Worm (Caenorhabditis elegans) whole organism, L3 larva: Measurements from ENCODE around the gene F35D2.1.

Experiments used
- ama-1 ChIP-seq: fragments of 150-350 bp; optimal IDR thresholded peaks from 2 replicates; lab custom pipeline; 2018
- ceh-16 ChIP-seq: sonication (generic microtip); optimal IDR thresholded peaks from 2 replicates; lab custom pipeline; 2017; ENCODE audit warnings: missing biosample characterization, missing genetic modification characterization
- ceh-82 ChIP-seq: fragments of 150-350 bp; optimal IDR thresholded peaks from 2 replicates; lab custom pipeline; 2014; ENCODE audit warnings: missing biosample characterization, missing genetic modification characterization
- daf-12 ChIP-seq: fragments of 150-350 bp; optimal IDR thresholded peaks from 2 replicates; lab custom pipeline; 2014; ENCODE audit warnings: missing biosample characterization, missing genetic modification reagents, missing genetic modification characterization
- egl-27 ChIP-seq: sonication (generic microtip); optimal IDR thresholded peaks from 4 replicates; lab custom pipeline; 2017; ENCODE audit warnings: missing biosample characterization, missing genetic modification reagents, missing genetic modification characterization
- nfya-1 ChIP-seq: sonication (generic microtip); optimal IDR thresholded peaks from 2 replicates; lab custom pipeline; 2017; ENCODE audit warnings: missing genetic modification characterization, mild to moderate bottlenecking, missing compliant biosample characterization, antibody characterized with exemption, moderate library complexity; ENCODE audit not compliant: insufficient read depth
- pqm-1 ChIP-seq: fragments of 150-350 bp; optimal IDR thresholded peaks from 2 replicates; lab custom pipeline; 2017; ENCODE audit warnings: missing biosample characterization, missing genetic modification characterization, inconsistent platforms
- skn-1 ChIP-seq: fragments of 150-350 bp; optimal IDR thresholded peaks from 2 replicates; lab custom pipeline; 2014; ENCODE audit warnings: missing biosample characterization, missing genetic modification characterization
- tbx-2 ChIP-seq: sonication (generic microtip); optimal IDR thresholded peaks from 2 replicates; lab custom pipeline; 2016; ENCODE audit warnings: mild to moderate bottlenecking, missing genetic modification characterization, missing compliant biosample characterization
- unc-39 ChIP-seq: sonication (generic microtip); optimal IDR thresholded peaks from 4 replicates; lab custom pipeline; 2017; ENCODE audit warnings: missing biosample characterization, missing genetic modification characterization
- zag-1 ChIP-seq: fragments of 150-350 bp; optimal IDR thresholded peaks from 2 replicates; lab custom pipeline; 2014; ENCODE audit warnings: missing biosample characterization, missing genetic modification characterization
- ztf-4 ChIP-seq: fragments of 150-350 bp; optimal IDR thresholded peaks from 2 replicates; lab custom pipeline; 2014; ENCODE audit warnings: missing biosample characterization, missing genetic modification characterization

ce11 chrII:7594812-7595211, 19.1 kb downstream of the F35D2.1 start, which contains the start of gene syd-1:
- no peak for TF ChIP-seq skn-1 (tag; lab: Kevin White, UChicago)
- TF ChIP-seq daf-12, result no peak
- TF ChIP-seq zag-1 (tag; lab: Kevin White, UChicago), result no peak
- no peak for TF ChIP-seq ceh-82 (tag; lab: Kevin White, UChicago)
- TF ChIP-seq pqm-1, result no peak
- TF ChIP-seq ceh-16, result no peak
- no peak for TF ChIP-seq tbx-2
- no peak for TF ChIP-seq ama-1 (lab: Kevin White, UChicago)
- no peak for TF ChIP-seq ztf-4 (tag; lab: Kevin White, UChicago)
- no peak for TF ChIP-seq nfya-1
- no peak for TF ChIP-seq egl-27 (tag; lab: Kevin White, UChicago)
- no peak for TF ChIP-seq unc-39 (tag; lab: Kevin White, UChicago)
